Worm (Caenorhabditis elegans) whole organism, young adult: ENCODE results near the gene F47B10.3.

Experiments used
- B0019.2 ChIP-seq: fragments of 200-800 bp; sonication (Bioruptor generic); conservative IDR thresholded peaks from 2 replicates; pipeline ENCODE4 v1.3.6; 2022; ENCODE audit warnings: missing genetic modification reagents, missing genetic modification characterization, missing compliant biosample characterization
- D2030.7 ChIP-seq: fragments of 200-800 bp; sonication (Bioruptor generic); IDR thresholded peaks from 2 replicates; pipeline ENCODE4 v1.3.6; 2022; ENCODE audit warnings: missing genetic modification reagents, missing genetic modification characterization, missing compliant biosample characterization
- F37B4.10 ChIP-seq: fragments of 200-800 bp; sonication (Bioruptor generic); IDR thresholded peaks from 2 replicates; pipeline ENCODE4 v1.3.6; 2022; ENCODE audit warnings: missing genetic modification characterization, missing compliant biosample characterization
- F55B11.4 ChIP-seq: sonication (generic microtip); optimal IDR thresholded peaks from 2 replicates; lab custom pipeline; 2016; ENCODE audit warnings: missing compliant biosample characterization, missing genetic modification characterization, borderline replicate concordance; ENCODE audit not compliant: insufficient read depth
- K12H6.12 ChIP-seq: fragments of 200-800 bp; sonication (Bioruptor generic); optimal IDR thresholded peaks from 2 replicates; lab custom pipeline; 2018; ENCODE audit warnings: mild to moderate bottlenecking, missing genetic modification characterization, missing compliant biosample characterization
- T07F8.4 ChIP-seq: sonication (generic microtip); optimal IDR thresholded peaks from 2 replicates; lab custom pipeline; 2016; ENCODE audit warnings: mild to moderate bottlenecking, missing genetic modification characterization, moderate library complexity, missing compliant biosample characterization
- Y53G8AR.9 ChIP-seq: fragments of 200-800 bp; sonication (Bioruptor generic); conservative IDR thresholded peaks from 2 replicates; pipeline ENCODE4 v1.3.6; 2022; ENCODE audit warnings: missing genetic modification reagents, missing genetic modification characterization, missing compliant biosample characterization
- Y95B8A.8 ChIP-seq: fragments of 200-800 bp; sonication (Bioruptor generic); IDR thresholded peaks from 2 replicates; pipeline ENCODE4 v1.3.6; 2022; ENCODE audit warnings: missing genetic modification reagents, missing genetic modification characterization, missing compliant biosample characterization
- ZK185.1 ChIP-seq: sonication (generic microtip); optimal IDR thresholded peaks from 2 replicates; lab custom pipeline; 2016; ENCODE audit warnings: mild to moderate bottlenecking, missing genetic modification characterization, missing compliant biosample characterization; ENCODE audit not compliant: poor library complexity, severe bottlenecking
- ama-1 ChIP-seq, 3 experiments: fragments of 150-350 bp in 1 of 3; sonication (generic microtip) in 2 of 3; optimal IDR thresholded peaks; 2 replicates each; lab custom pipeline; 2014 to 2018; ENCODE audit warnings: missing biosample characterization in 2 of 3, missing genetic modification characterization in 2 of 3, missing genetic modification reagents in 2 of 3
- aptf-2 ChIP-seq: fragments of 200-800 bp; sonication (Bioruptor generic); conservative IDR thresholded peaks from 2 replicates; pipeline ENCODE4 v1.3.6; 2022; ENCODE audit warnings: missing genetic modification reagents, missing genetic modification characterization, missing compliant biosample characterization
- aptf-3 ChIP-seq: fragments of 200-800 bp; sonication (Bioruptor generic); IDR thresholded peaks from 2 replicates; pipeline ENCODE4 v1.3.6; 2022; ENCODE audit warnings: missing genetic modification characterization, missing compliant biosample characterization
- ceh-27 ChIP-seq: fragments of 200-800 bp; sonication (Bioruptor generic); optimal IDR thresholded peaks from 2 replicates; lab custom pipeline; 2018; ENCODE audit warnings: mild to moderate bottlenecking, missing genetic modification characterization, moderate library complexity, missing compliant biosample characterization
- ceh-40 ChIP-seq: fragments of 200-800 bp; sonication (Bioruptor generic); IDR thresholded peaks from 2 replicates; pipeline ENCODE4 v1.3.6; 2022; ENCODE audit warnings: missing genetic modification characterization, missing compliant biosample characterization
- ceh-79 ChIP-seq: sonication (generic microtip); optimal IDR thresholded peaks from 2 replicates; lab custom pipeline; 2017; ENCODE audit warnings: mild to moderate bottlenecking, missing genetic modification characterization, missing compliant biosample characterization
- chd-7 ChIP-seq: sonication (generic microtip); optimal IDR thresholded peaks from 2 replicates; lab custom pipeline; 2016; ENCODE audit warnings: mild to moderate bottlenecking, missing genetic modification characterization, moderate library complexity, missing compliant biosample characterization
- die-1 ChIP-seq: sonication (generic microtip); optimal IDR thresholded peaks from 2 replicates; lab custom pipeline; 2016; ENCODE audit warnings: missing genotype, mild to moderate bottlenecking, missing genetic modification characterization, missing compliant biosample characterization
- egrh-3 ChIP-seq: fragments of 200-800 bp; sonication (Bioruptor generic); IDR thresholded peaks from 2 replicates; pipeline ENCODE4 v1.3.6; 2022; ENCODE audit warnings: missing genetic modification reagents, missing genetic modification characterization, missing compliant biosample characterization
- ekl-4 ChIP-seq: fragments of 200-800 bp; sonication (Bioruptor generic); IDR thresholded peaks from 2 replicates; pipeline ENCODE4 v1.3.6; 2022; ENCODE audit warnings: missing genetic modification reagents, missing genetic modification characterization, missing compliant biosample characterization
- fkh-3 ChIP-seq: sonication (generic microtip); optimal IDR thresholded peaks from 2 replicates; lab custom pipeline; 2016; ENCODE audit warnings: mild to moderate bottlenecking, missing genetic modification characterization, missing compliant biosample characterization
- him-1 ChIP-seq: sonication (generic microtip); optimal IDR thresholded peaks from 2 replicates; lab custom pipeline; 2016; ENCODE audit warnings: missing genotype, missing genetic modification reagents, missing genetic modification characterization, missing compliant biosample characterization
- hmg-20 ChIP-seq: fragments of 200-800 bp; sonication (Bioruptor generic); IDR thresholded peaks from 2 replicates; pipeline ENCODE4 v1.3.6; 2022; ENCODE audit warnings: missing genetic modification reagents, missing genetic modification characterization, missing compliant biosample characterization
- hrde-1 ChIP-seq: sonication (generic microtip); optimal IDR thresholded peaks from 2 replicates; lab custom pipeline; 2016; ENCODE audit warnings: missing genetic modification characterization, mild to moderate bottlenecking, missing compliant biosample characterization, moderate library complexity, missing genotype, missing genetic modification reagents, borderline replicate concordance
- let-607 ChIP-seq, 2 experiments: fragments of 200-800 bp in 1 of 2; sonication (Bioruptor generic) in 1 of 2; sonication (generic microtip) in 1 of 2; optimal IDR thresholded peaks; 2 replicates each; lab custom pipeline; 2016 to 2018; ENCODE audit warnings: mild to moderate bottlenecking in 2 of 2, missing compliant biosample characterization in 2 of 2, missing genetic modification characterization in 2 of 2, moderate library complexity in 2 of 2, missing genotype in 1 of 2
- lin-26 ChIP-seq: fragments of 200-800 bp; sonication (Bioruptor generic); IDR thresholded peaks from 2 replicates; pipeline ENCODE4 v1.3.6; 2022; ENCODE audit warnings: missing genetic modification reagents, missing genetic modification characterization, missing compliant biosample characterization
- madf-8 ChIP-seq: fragments of 200-800 bp; sonication (Bioruptor generic); conservative IDR thresholded peaks from 2 replicates; pipeline ENCODE4 v1.3.6; 2022; ENCODE audit warnings: missing genetic modification reagents, missing genetic modification characterization, missing compliant biosample characterization
- mes-4 ChIP-seq: sonication (generic microtip); optimal IDR thresholded peaks from 2 replicates; lab custom pipeline; 2016; ENCODE audit warnings: missing genotype, missing genetic modification characterization, missing compliant biosample characterization
- nfya-1 ChIP-seq: sonication (generic microtip); optimal IDR thresholded peaks from 2 replicates; lab custom pipeline; 2017; ENCODE audit warnings: antibody characterized with exemption, missing compliant biosample characterization, missing genetic modification characterization, borderline replicate concordance; ENCODE audit not compliant: insufficient read depth
- nfya-2 ChIP-seq: fragments of 200-800 bp; sonication (Bioruptor generic); IDR thresholded peaks from 2 replicates; pipeline ENCODE4 v1.3.6; 2022; ENCODE audit warnings: missing genetic modification reagents, missing genetic modification characterization, missing compliant biosample characterization
- nhr-120 ChIP-seq: fragments of 200-800 bp; sonication (Bioruptor generic); IDR thresholded peaks from 2 replicates; pipeline ENCODE4 v1.3.6; 2022; ENCODE audit warnings: missing genetic modification characterization, missing compliant biosample characterization
- nhr-179 ChIP-seq: sonication (generic microtip); optimal IDR thresholded peaks from 2 replicates; lab custom pipeline; 2016; ENCODE audit warnings: mild to moderate bottlenecking, missing genetic modification characterization, missing compliant biosample characterization
- nhr-80 ChIP-seq: sonication (generic microtip); optimal IDR thresholded peaks from 2 replicates; lab custom pipeline; 2016; ENCODE audit warnings: missing genetic modification characterization, missing compliant biosample characterization
- nhr-90 ChIP-seq: sonication (generic microtip); optimal IDR thresholded peaks from 2 replicates; lab custom pipeline; 2016; ENCODE audit warnings: missing genotype, mild to moderate bottlenecking, missing genetic modification characterization, missing compliant biosample characterization
- pha-4 ChIP-seq: fragments of 150-350 bp; sonication (generic microtip); optimal IDR thresholded peaks from 2 replicates; lab custom pipeline; 2014; ENCODE audit warnings: missing biosample characterization, missing genetic modification reagents, missing genetic modification characterization
- rcor-1 ChIP-seq: fragments of 200-800 bp; sonication (Bioruptor generic); IDR thresholded peaks from 2 replicates; pipeline ENCODE4 v1.3.6; 2022; ENCODE audit warnings: missing genetic modification reagents, missing genetic modification characterization, missing compliant biosample characterization
- rpc-1 ChIP-seq, 2 experiments: fragments of 150-350 bp in 1 of 2; sonication (generic microtip) in 1 of 2; optimal IDR thresholded peaks; 2 replicates each; lab custom pipeline; 2014 to 2018; ENCODE audit warnings: missing biosample characterization in 1 of 2, missing genetic modification characterization in 1 of 2, missing genetic modification reagents in 1 of 2, missing genotype in 1 of 2
- snpc-1.1 ChIP-seq: sonication (generic microtip); optimal IDR thresholded peaks from 2 replicates; lab custom pipeline; 2017; ENCODE audit warnings: missing genetic modification characterization, mild to moderate bottlenecking, missing compliant biosample characterization, antibody characterized with exemption, moderate library complexity, missing genotype, missing genetic modification reagents; ENCODE audit not compliant: insufficient read depth
- tbp1 ChIP-seq: fragments of 200-800 bp; sonication (Bioruptor generic); optimal IDR thresholded peaks from 2 replicates; lab custom pipeline; 2018; ENCODE audit warnings: mild to moderate bottlenecking, missing genetic modification characterization, missing compliant biosample characterization
- xnd-1 ChIP-seq: sonication (generic microtip); optimal IDR thresholded peaks from 2 replicates; lab custom pipeline; 2016; ENCODE audit warnings: missing genotype, missing genetic modification reagents, missing genetic modification characterization, missing compliant biosample characterization
- zim-3 ChIP-seq: sonication (generic microtip); optimal IDR thresholded peaks from 2 replicates; lab custom pipeline; 2017; ENCODE audit warnings: mild to moderate bottlenecking, missing genetic modification characterization, moderate library complexity, missing compliant biosample characterization
- ztf-18 ChIP-seq: sonication (generic microtip); optimal IDR thresholded peaks from 2 replicates; lab custom pipeline; 2016; ENCODE audit warnings: missing genotype, mild to moderate bottlenecking, missing genetic modification characterization, missing compliant biosample characterization
- ztf-22 ChIP-seq: fragments of 200-800 bp; sonication (Bioruptor generic); optimal IDR thresholded peaks from 2 replicates; lab custom pipeline; 2018; ENCODE audit warnings: mild to moderate bottlenecking, missing genetic modification characterization, moderate library complexity, missing compliant biosample characterization
- ztf-6 ChIP-seq: fragments of 200-800 bp; sonication (Bioruptor generic); IDR thresholded peaks from 2 replicates; pipeline ENCODE4 v1.3.6; 2022; ENCODE audit warnings: missing genetic modification reagents, missing genetic modification characterization, missing compliant biosample characterization

Gene F47B10.3

DNA sequence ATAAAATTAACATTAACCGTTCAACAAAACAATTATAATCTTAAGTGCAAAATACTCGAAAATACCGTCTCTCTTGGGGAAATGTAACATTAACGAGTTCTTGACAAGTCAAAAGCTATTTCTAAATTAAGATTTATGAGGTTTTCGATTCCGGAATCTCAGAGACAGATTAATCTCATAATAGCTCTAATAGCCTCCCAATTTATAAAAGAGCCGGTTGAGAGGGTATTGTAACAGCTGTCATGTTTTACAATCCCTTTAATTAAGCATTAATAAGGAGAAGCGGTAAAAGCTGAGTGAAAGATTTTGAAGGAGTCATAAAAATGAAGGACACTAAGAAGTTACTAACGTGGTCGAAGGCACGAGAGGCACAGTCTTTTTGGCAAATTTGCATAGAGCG, 40.3 kb upstream of the F47B10.3 start:
- TF ChIP-seq F37B4.10 (GFP tag; lab: Robert Waterston, UW) = no peak
- TF ChIP-seq ceh-40 = no peak
- no peak for TF ChIP-seq ztf-22 (GFP tag; lab: Kevin White, UChicago)
- no peak for TF ChIP-seq ekl-4 (GFP tag; lab: Robert Waterston, UW)
- no peak for TF ChIP-seq nhr-179 (tag; lab: Kevin White, UChicago)
- TF ChIP-seq nhr-80 (tag; lab: Kevin White, UChicago) = no peak
- no peak for TF ChIP-seq Y53G8AR.9 (GFP tag; lab: Robert Waterston, UW)
- no peak for TF ChIP-seq pha-4 (tag; lab: Kevin White, UChicago)
- TF ChIP-seq aptf-2 (GFP tag; lab: Robert Waterston, UW) = no peak
- TF ChIP-seq him-1 (tag; lab: Kevin White, UChicago) = no peak
- no peak for TF ChIP-seq Y95B8A.8 (GFP tag; lab: Robert Waterston, UW)
- TF ChIP-seq fkh-3 (tag; lab: Kevin White, UChicago) = no peak
- TF ChIP-seq madf-8 (GFP tag; lab: Robert Waterston, UW) = no peak
- TF ChIP-seq xnd-1 (tag; lab: Kevin White, UChicago) = no peak
- TF ChIP-seq rcor-1 (GFP tag; lab: Robert Waterston, UW) = no peak
- TF ChIP-seq hrde-1 (tag; lab: Kevin White, UChicago) = no peak
- no peak for TF ChIP-seq hmg-20 (GFP tag; lab: Robert Waterston, UW)

DNA sequence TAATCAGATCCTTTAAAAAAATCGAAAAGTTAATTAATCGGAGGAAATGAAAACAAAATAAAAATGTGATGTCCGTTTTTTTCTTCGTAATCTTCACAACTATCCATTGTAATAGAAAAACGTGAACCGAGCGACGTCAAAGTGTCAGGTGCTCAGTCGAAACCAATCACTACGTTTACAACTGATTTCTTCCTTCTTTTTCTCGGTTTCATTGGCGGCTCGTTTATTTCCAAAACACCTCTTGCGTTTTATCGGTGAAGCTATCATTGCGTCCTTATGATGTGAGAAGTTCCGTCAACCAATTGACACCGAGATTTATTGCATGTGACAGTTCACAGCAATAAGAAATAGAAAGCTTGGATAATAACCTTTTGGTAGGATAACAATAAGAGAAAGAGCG, 38.7 kb upstream of the F47B10.3 start:
- TF ChIP-seq nfya-2 (GFP tag; lab: Robert Waterston, UW) (no peak), ztf-6 (GFP tag; lab: Robert Waterston, UW) (no peak), D2030.7 (GFP tag; lab: Robert Waterston, UW) (no peak), chd-7 (tag; lab: Kevin White, UChicago) (no peak), rcor-1 (GFP tag; lab: Robert Waterston, UW) (no peak), T07F8.4 (tag; lab: Kevin White, UChicago) (no peak), fkh-3 (tag; lab: Kevin White, UChicago) (no peak), egrh-3 (GFP tag; lab: Robert Waterston, UW) (no peak), xnd-1 (tag; lab: Kevin White, UChicago) (no peak), B0019.2 (GFP tag; lab: Robert Waterston, UW) (no peak), ceh-27 (no peak), F55B11.4 (tag; lab: Kevin White, UChicago) (no peak), nhr-90 (no peak), nhr-179 (tag; lab: Kevin White, UChicago) (no peak), ztf-18 (no peak), aptf-3 (GFP tag; lab: Robert Waterston, UW) (no peak)

DNA sequence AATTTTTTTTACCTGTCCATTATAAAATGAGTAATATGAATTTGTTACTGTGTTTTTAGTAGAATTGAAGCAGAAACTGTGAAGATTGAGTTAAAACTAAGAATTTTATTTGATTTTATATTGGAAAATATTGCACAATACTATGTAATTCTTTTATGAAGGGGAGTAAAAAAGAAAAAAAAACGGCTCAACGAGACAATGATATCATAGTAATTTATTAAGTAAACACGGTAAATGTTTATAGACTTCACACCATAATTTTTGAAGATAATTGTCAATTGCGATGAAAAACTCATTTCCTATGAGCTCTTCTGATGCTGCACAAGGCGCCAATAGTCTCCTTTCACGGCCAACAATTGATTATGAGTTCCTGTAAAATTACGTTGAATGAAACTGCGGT, 32.8 kb upstream of the F47B10.3 start, which contains the start of gene pgp-5:
TSS of gene pgp-5 (minus strand) at position 87 of the 400 bp plus-strand sequence.
- TF ChIP-seq ceh-79 (tag; lab: Kevin White, UChicago) = no peak
- TF ChIP-seq fkh-3 (tag; lab: Kevin White, UChicago) = no peak
- TF ChIP-seq rpc-1 (optimal IDR thresholded peaks at IDR 0.05; lab: Kevin White, UChicago) = no peak
- no peak for TF ChIP-seq rpc-1 (tag; optimal IDR thresholded peaks at IDR 0.05; lab: Kevin White, UChicago)
- no peak for TF ChIP-seq K12H6.12 (tag; lab: Kevin White, UChicago)
- TF ChIP-seq ama-1 (optimal IDR thresholded peaks at IDR 0.05; lab: Kevin White, UChicago) = no peak
- no peak for TF ChIP-seq ama-1 (GFP tag; optimal IDR thresholded peaks at IDR 0.05; lab: Kevin White, UChicago)
- no peak for TF ChIP-seq ceh-40
- no peak for TF ChIP-seq lin-26 (GFP tag; lab: Robert Waterston, UW)
- no peak for TF ChIP-seq mes-4 (tag; lab: Kevin White, UChicago)
- TF ChIP-seq nhr-80 (tag; lab: Kevin White, UChicago) = no peak
- TF ChIP-seq die-1 (tag; lab: Kevin White, UChicago) = no peak
- TF ChIP-seq nhr-120 (GFP tag; lab: Robert Waterston, UW) = no peak
- no peak for TF ChIP-seq let-607 (tag; optimal IDR thresholded peaks at IDR 0.05; lab: Kevin White, UChicago)
- TF ChIP-seq T07F8.4 (tag; lab: Kevin White, UChicago) = no peak
- TF ChIP-seq tbp1 (GFP tag; lab: Kevin White, UChicago) = no peak
- no peak for TF ChIP-seq xnd-1 (tag; lab: Kevin White, UChicago)
- no peak for TF ChIP-seq nfya-1 (tag; lab: Kevin White, UChicago)
- TF ChIP-seq F55B11.4 (tag; lab: Kevin White, UChicago) = no peak
- TF ChIP-seq ZK185.1 (tag; lab: Kevin White, UChicago) = no peak
- no peak for TF ChIP-seq snpc-1.1
- TF ChIP-seq zim-3 = no peak
